Worm (Caenorhabditis elegans) whole organism, L4/young adult: ENCODE data around the gene F13H8.5.

Source experiments
- W03F9.2 ChIP-seq: fragments of 150-350 bp; optimal IDR thresholded peaks from 2 replicates; lab custom pipeline; 2014; ENCODE audit warnings: missing biosample characterization, missing genetic modification characterization
- him-1 ChIP-seq: sonication (generic microtip); optimal IDR thresholded peaks from 2 replicates; lab custom pipeline; 2016; ENCODE audit warnings: missing genotype, missing genetic modification reagents, missing genetic modification characterization, missing compliant biosample characterization

DNA sequence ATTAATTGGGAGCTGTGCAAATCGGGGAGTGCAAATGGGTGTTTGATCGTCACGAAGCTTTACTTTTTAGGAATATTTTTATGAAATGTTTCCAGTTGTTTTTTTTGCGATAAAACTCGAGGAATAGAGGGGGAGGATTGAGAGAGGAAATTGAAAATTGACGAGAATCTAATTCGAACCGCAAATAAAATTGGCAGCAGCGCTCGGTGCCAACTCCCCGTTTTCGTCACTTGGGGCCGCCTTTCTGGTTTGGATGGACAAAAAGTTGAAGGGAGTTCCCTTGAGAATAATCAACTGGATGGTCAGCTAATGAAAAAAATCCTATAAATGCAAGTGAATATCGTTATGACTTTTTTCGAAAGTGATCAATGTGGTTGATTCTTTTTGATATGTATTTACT is 25.8 kb downstream of the F13H8.5 start:
- TF ChIP-seq him-1 (tag; lab: Kevin White, UChicago) (no peak), W03F9.2 (tag; lab: Kevin White, UChicago) (no peak)
